Worm (Caenorhabditis elegans) whole organism, early embryonic: ENCODE results near the gene rme-4.

Experiments
- B0310.2 ChIP-seq: sonication (generic microtip); optimal IDR thresholded peaks from 2 replicates; lab custom pipeline; 2016; ENCODE audit warnings: mild to moderate bottlenecking, missing genetic modification characterization, missing compliant biosample characterization
- ama-1 ChIP-seq: fragments of 150-350 bp; optimal IDR thresholded peaks from 2 replicates; lab custom pipeline; 2014
- hmbx-1 ChIP-seq: sonication (generic microtip); optimal IDR thresholded peaks from 2 replicates; lab custom pipeline; 2016; ENCODE audit warnings: mild to moderate bottlenecking, missing genetic modification characterization, missing compliant biosample characterization
- hnd-1 ChIP-seq: sonication (generic microtip); optimal IDR thresholded peaks from 2 replicates; lab custom pipeline; 2016; ENCODE audit warnings: missing genetic modification characterization, missing compliant biosample characterization
- scrt-1 ChIP-seq: fragments of 200-800 bp; sonication (Bioruptor generic); IDR thresholded peaks from 2 replicates; pipeline ENCODE4 v1.3.6; 2022; ENCODE audit warnings: missing genetic modification characterization, missing compliant biosample characterization
- tbx-11 ChIP-seq: fragments of 200-800 bp; sonication (Bioruptor generic); IDR thresholded peaks from 2 replicates; pipeline ENCODE4 v1.3.6; 2022; ENCODE audit warnings: missing genetic modification characterization, missing compliant biosample characterization
- tbx-37 ChIP-seq: fragments of 200-800 bp; sonication (Bioruptor generic); conservative IDR thresholded peaks from 2 replicates; pipeline ENCODE4 v1.3.6; 2022; ENCODE audit warnings: missing genetic modification reagents, missing genetic modification characterization, missing compliant biosample characterization
- tra-4 ChIP-seq: sonication (generic microtip); optimal IDR thresholded peaks from 2 replicates; lab custom pipeline; 2017; ENCODE audit warnings: missing genetic modification characterization, missing compliant biosample characterization

DNA sequence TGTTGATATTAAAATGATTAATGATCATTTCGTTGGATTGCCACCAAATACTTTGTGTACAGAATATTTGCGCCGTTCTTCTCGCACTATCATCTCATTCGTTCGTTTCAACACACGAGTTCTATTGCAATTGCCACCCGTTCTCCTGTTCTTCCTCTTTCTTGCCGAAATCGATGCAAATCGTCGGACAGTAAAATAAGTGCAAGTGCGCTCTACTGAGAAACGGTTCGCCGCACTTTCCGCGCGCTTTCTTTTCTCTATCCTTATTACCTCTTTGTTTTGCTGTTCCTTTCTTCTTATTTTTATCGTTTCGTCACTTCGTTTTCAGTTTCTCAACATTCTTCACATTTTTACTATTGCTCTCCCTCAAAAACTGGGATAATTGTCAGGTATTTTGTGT is 11.5 kb upstream of the rme-4 start:
- TF ChIP-seq hnd-1 (tag; lab: Kevin White, UChicago), result no peak
- TF ChIP-seq ama-1 (lab: Kevin White, UChicago), result no peak
- no peak for TF ChIP-seq hmbx-1 (tag; lab: Kevin White, UChicago)
- no peak for TF ChIP-seq scrt-1 (GFP tag; lab: Robert Waterston, UW)
- no peak for TF ChIP-seq tra-4 (tag; lab: Kevin White, UChicago)
- TF ChIP-seq tbx-37 (GFP tag; lab: Robert Waterston, UW), result no peak; the same call in 1 of the 2 replicates
- TF ChIP-seq B0310.2, result no peak
- TF ChIP-seq tbx-11 (GFP tag; lab: Robert Waterston, UW), result no peak
